Worm (Caenorhabditis elegans) whole organism, L2 larva: Measurements from ENCODE around the gene drr-1.

Experiments
- C34F6.9 ChIP-seq: fragments of 150-350 bp; optimal IDR thresholded peaks from 2 replicates; lab custom pipeline; 2014; ENCODE audit warnings: missing biosample characterization, missing genetic modification characterization
- F13H6.1 ChIP-seq: sonication (generic microtip); optimal IDR thresholded peaks from 2 replicates; lab custom pipeline; 2016; ENCODE audit warnings: missing genetic modification characterization, missing compliant biosample characterization
- R02D3.7 ChIP-seq: fragments of 150-350 bp; optimal IDR thresholded peaks from 2 replicates; lab custom pipeline; 2014; ENCODE audit warnings: missing biosample characterization, missing genetic modification characterization
- Y55F3AM.14 ChIP-seq: fragments of 200-800 bp; sonication (Bioruptor generic); optimal IDR thresholded peaks from 2 replicates; lab custom pipeline; 2018; ENCODE audit warnings: mild to moderate bottlenecking, missing genetic modification characterization, missing compliant biosample characterization
- ZK546.5 ChIP-seq: sonication (generic microtip); optimal IDR thresholded peaks from 2 replicates; lab custom pipeline; 2017; ENCODE audit warnings: missing biosample characterization, missing genetic modification characterization
- alr-1 ChIP-seq: fragments of 150-350 bp; optimal IDR thresholded peaks from 2 replicates; lab custom pipeline; 2014; ENCODE audit warnings: missing biosample characterization, missing genetic modification characterization
- aly-2 ChIP-seq: fragments of 150-350 bp; optimal IDR thresholded peaks from 2 replicates; lab custom pipeline; 2014; ENCODE audit warnings: missing biosample characterization, missing genetic modification characterization
- ama-1 ChIP-seq: fragments of 150-350 bp; optimal IDR thresholded peaks from 2 replicates; lab custom pipeline; 2018; ENCODE audit warnings: inconsistent platforms
- blmp-1 ChIP-seq: sonication (generic microtip); optimal IDR thresholded peaks from 2 replicates; lab custom pipeline; 2017; ENCODE audit warnings: missing genetic modification characterization, mild to moderate bottlenecking, missing compliant biosample characterization, antibody characterized with exemption, moderate library complexity; ENCODE audit not compliant: insufficient read depth
- ceh-16 ChIP-seq: fragments of 150-350 bp; optimal IDR thresholded peaks from 2 replicates; lab custom pipeline; 2014; ENCODE audit warnings: missing biosample characterization, missing genetic modification characterization
- ceh-82 ChIP-seq: fragments of 150-350 bp; optimal IDR thresholded peaks from 2 replicates; lab custom pipeline; 2014; ENCODE audit warnings: missing biosample characterization, missing genetic modification characterization
- crh-2 ChIP-seq: sonication (generic microtip); optimal IDR thresholded peaks from 2 replicates; lab custom pipeline; 2017; ENCODE audit warnings: missing biosample characterization, missing genetic modification characterization
- dmd-4 ChIP-seq: sonication (generic microtip); optimal IDR thresholded peaks from 2 replicates; lab custom pipeline; 2017; ENCODE audit warnings: missing biosample characterization, missing genetic modification characterization
- egl-27 ChIP-seq: sonication (generic microtip); optimal IDR thresholded peaks from 3 replicates; lab custom pipeline; 2017; ENCODE audit warnings: missing biosample characterization, missing genetic modification reagents, missing genetic modification characterization
- elt-1 ChIP-seq: fragments of 150-350 bp; optimal IDR thresholded peaks from 2 replicates; lab custom pipeline; 2014; ENCODE audit warnings: missing biosample characterization, missing genetic modification characterization
- elt-3 ChIP-seq: sonication (generic microtip); optimal IDR thresholded peaks from 2 replicates; lab custom pipeline; 2017; ENCODE audit warnings: missing biosample characterization, missing genetic modification characterization
- fos-1 ChIP-seq: fragments of 150-350 bp; optimal IDR thresholded peaks from 2 replicates; lab custom pipeline; 2014; ENCODE audit warnings: missing biosample characterization, missing genetic modification characterization
- gmeb-1 ChIP-seq: fragments of 150-350 bp; optimal IDR thresholded peaks from 2 replicates; lab custom pipeline; 2014; ENCODE audit warnings: missing biosample characterization, missing genetic modification characterization
- lin-11 ChIP-seq: fragments of 150-350 bp; sonication (generic microtip); optimal IDR thresholded peaks from 2 replicates; lab custom pipeline; 2014; ENCODE audit warnings: missing biosample characterization, missing genetic modification characterization, inconsistent platforms, mixed read lengths
- lin-13 ChIP-seq: fragments of 150-350 bp; optimal IDR thresholded peaks from 2 replicates; lab custom pipeline; 2014; ENCODE audit warnings: missing biosample characterization, missing genetic modification reagents, missing genetic modification characterization
- lin-39 ChIP-seq: fragments of 150-350 bp; optimal IDR thresholded peaks from 2 replicates; lab custom pipeline; 2014; ENCODE audit warnings: missing biosample characterization, missing genetic modification reagents, missing genetic modification characterization
- lsy-2 ChIP-seq, 2 experiments: fragments of 150-350 bp in 1 of 2; sonication (generic microtip) in 1 of 2; optimal IDR thresholded peaks; 2 replicates each; lab custom pipeline; 2014 to 2017; ENCODE audit warnings: missing biosample characterization in 2 of 2, missing genetic modification characterization in 2 of 2
- mab-5 ChIP-seq: fragments of 150-350 bp; optimal IDR thresholded peaks from 2 replicates; lab custom pipeline; 2014; ENCODE audit warnings: missing biosample characterization, missing genetic modification characterization
- mbf-1 ChIP-seq: sonication (generic microtip); optimal IDR thresholded peaks from 2 replicates; lab custom pipeline; 2017; ENCODE audit warnings: missing biosample characterization, missing genetic modification characterization
- mdl-1 ChIP-seq, 2 experiments: fragments of 150-350 bp in 1 of 2; sonication (generic microtip) in 1 of 2; optimal IDR thresholded peaks; 2 replicates each; lab custom pipeline; 2017; ENCODE audit warnings: missing biosample characterization in 2 of 2, missing genetic modification characterization in 2 of 2
- nhr-10 ChIP-seq: sonication (generic microtip); optimal IDR thresholded peaks from 2 replicates; lab custom pipeline; 2017; ENCODE audit warnings: missing biosample characterization, missing genetic modification characterization
- nhr-11 ChIP-seq: fragments of 150-350 bp; optimal IDR thresholded peaks from 2 replicates; lab custom pipeline; 2014; ENCODE audit warnings: missing biosample characterization, missing genetic modification characterization
- nhr-12 ChIP-seq: fragments of 150-350 bp; optimal IDR thresholded peaks from 2 replicates; lab custom pipeline; 2014; ENCODE audit warnings: missing biosample characterization, missing genetic modification characterization
- nhr-129 ChIP-seq: fragments of 150-350 bp; optimal IDR thresholded peaks from 2 replicates; lab custom pipeline; 2014; ENCODE audit warnings: missing biosample characterization, missing genetic modification characterization
- nhr-21 ChIP-seq: fragments of 150-350 bp; optimal IDR thresholded peaks from 2 replicates; lab custom pipeline; 2014; ENCODE audit warnings: missing biosample characterization, missing genetic modification characterization
- nhr-23 ChIP-seq: fragments of 150-350 bp; optimal IDR thresholded peaks from 2 replicates; lab custom pipeline; 2014; ENCODE audit warnings: missing biosample characterization, missing genetic modification reagents, missing genetic modification characterization
- nhr-237 ChIP-seq: fragments of 150-350 bp; optimal IDR thresholded peaks from 2 replicates; lab custom pipeline; 2014; ENCODE audit warnings: missing biosample characterization, missing genetic modification characterization
- nhr-25 ChIP-seq: fragments of 150-350 bp; sonication (generic microtip); optimal IDR thresholded peaks from 3 replicates; lab custom pipeline; 2014; ENCODE audit warnings: missing biosample characterization, missing genetic modification characterization
- nhr-6 ChIP-seq: fragments of 150-350 bp; optimal IDR thresholded peaks from 2 replicates; lab custom pipeline; 2014; ENCODE audit warnings: missing biosample characterization, missing genetic modification characterization
- nhr-77 ChIP-seq: fragments of 150-350 bp; optimal IDR thresholded peaks from 2 replicates; lab custom pipeline; 2014; ENCODE audit warnings: missing biosample characterization, missing genetic modification characterization
- peb-1 ChIP-seq: fragments of 150-350 bp; optimal IDR thresholded peaks from 2 replicates; lab custom pipeline; 2014; ENCODE audit warnings: missing biosample characterization, missing genetic modification characterization
- sem-4 ChIP-seq: fragments of 150-350 bp; optimal IDR thresholded peaks from 2 replicates; lab custom pipeline; 2014; ENCODE audit warnings: missing biosample characterization, missing genetic modification reagents, missing genetic modification characterization
- skn-1 ChIP-seq: sonication (generic microtip); optimal IDR thresholded peaks from 2 replicates; lab custom pipeline; 2017; ENCODE audit warnings: missing biosample characterization, missing genetic modification characterization
- sma-3 ChIP-seq: sonication (generic microtip); optimal IDR thresholded peaks from 2 replicates; lab custom pipeline; 2016; ENCODE audit warnings: missing genetic modification reagents, missing genetic modification characterization, missing compliant biosample characterization
- sma-9 ChIP-seq, 2 experiments: fragments of 150-350 bp in 1 of 2; sonication (generic microtip) in 1 of 2; optimal IDR thresholded peaks; 2 replicates each; lab custom pipeline; 2014 to 2016; ENCODE audit warnings: missing genetic modification characterization in 2 of 2, mild to moderate bottlenecking in 1 of 2, missing biosample characterization in 1 of 2, missing compliant biosample characterization in 1 of 2, missing genetic modification reagents in 1 of 2, moderate library complexity in 1 of 2
- snpc-4 ChIP-seq: fragments of 150-350 bp; optimal IDR thresholded peaks from 2 replicates; lab custom pipeline; 2014; ENCODE audit warnings: missing biosample characterization, missing genetic modification characterization
- unc-39 ChIP-seq: fragments of 150-350 bp; optimal IDR thresholded peaks from 2 replicates; lab custom pipeline; 2014; ENCODE audit warnings: missing biosample characterization, missing genetic modification characterization
- unc-55 ChIP-seq: fragments of 150-350 bp; sonication (generic microtip); optimal IDR thresholded peaks from 3 replicates; lab custom pipeline; 2014; ENCODE audit warnings: missing biosample characterization, missing genetic modification reagents, missing genetic modification characterization
- unc-62 ChIP-seq: fragments of 150-350 bp; optimal IDR thresholded peaks from 2 replicates; lab custom pipeline; 2014; ENCODE audit warnings: missing biosample characterization, missing genetic modification reagents, missing genetic modification characterization
- zag-1 ChIP-seq: fragments of 150-350 bp; optimal IDR thresholded peaks from 2 replicates; lab custom pipeline; 2014; ENCODE audit warnings: missing biosample characterization, missing genetic modification characterization
- ztf-1 ChIP-seq: fragments of 200-800 bp; sonication (Bioruptor generic); conservative IDR thresholded peaks from 2 replicates; pipeline ENCODE4 v1.3.6; 2022; ENCODE audit warnings: missing genetic modification characterization, missing compliant biosample characterization
- ztf-11 ChIP-seq: sonication (generic microtip); optimal IDR thresholded peaks from 2 replicates; lab custom pipeline; 2017; ENCODE audit warnings: missing biosample characterization, missing genetic modification characterization
- ztf-4 ChIP-seq: fragments of 150-350 bp; optimal IDR thresholded peaks from 2 replicates; lab custom pipeline; 2014; ENCODE audit warnings: missing biosample characterization, missing genetic modification characterization

Gene drr-1

DNA sequence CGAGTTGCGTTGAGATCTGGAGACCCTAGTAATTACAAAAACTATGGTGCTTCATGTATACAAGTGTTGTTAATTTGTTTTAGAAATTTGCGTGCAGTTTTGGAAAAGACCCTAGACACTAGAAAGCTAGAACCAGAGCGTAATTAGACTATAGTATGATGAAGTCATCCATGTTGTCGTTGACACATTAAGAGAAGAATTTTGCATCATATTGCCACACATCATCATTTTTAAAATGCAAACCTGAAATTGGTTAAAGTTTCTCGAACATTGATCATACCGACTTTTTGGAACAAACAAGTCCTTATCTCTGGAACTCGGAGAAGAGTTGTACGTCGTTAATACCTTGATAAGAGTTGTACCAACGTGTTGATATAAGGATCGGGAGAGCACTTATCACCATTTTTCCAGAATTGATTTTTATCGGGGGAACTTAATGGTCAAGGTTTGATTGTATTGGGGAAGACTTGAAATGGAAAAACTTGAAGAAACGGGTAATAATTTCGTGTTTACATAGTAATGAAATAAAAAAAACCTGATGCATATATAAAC lies 27.8 kb downstream of the drr-1 start:
- TF ChIP-seq ztf-4 (no peak), fos-1 (peak; percentile 86), C34F6.9 (tag; lab: Kevin White, UChicago) (no peak), dmd-4 (no peak), nhr-23 (no peak), mab-5 (tag; lab: Kevin White, UChicago) (no peak), egl-27 (no peak), nhr-6 (no peak), ZK546.5 (no peak), sem-4 (tag; lab: Kevin White, UChicago) (no peak), nhr-10 (tag; lab: Kevin White, UChicago) (no peak), unc-39 (tag; lab: Kevin White, UChicago) (no peak), elt-3 (tag; lab: Kevin White, UChicago) (no peak), sma-3 (GFP tag; lab: Kevin White, UChicago) (peak; percentile 32), skn-1 (tag; lab: Kevin White, UChicago) (no peak), R02D3.7 (tag; lab: Kevin White, UChicago) (no peak), unc-62 (no peak), lin-39 (tag; lab: Kevin White, UChicago) (no peak), lsy-2 (tag; optimal IDR thresholded peaks at IDR 0.05; lab: Kevin White, UChicago) (no peak), nhr-25 (tag; lab: Kevin White, UChicago) (no peak), ceh-16 (tag; lab: Kevin White, UChicago) (no peak), blmp-1 (tag; lab: Kevin White, UChicago) (no peak), unc-55 (GFP tag; lab: Kevin White, UChicago) (no peak), gmeb-1 (tag; lab: Kevin White, UChicago) (no peak), lin-13 (no peak), snpc-4 (no peak), ztf-11 (tag; lab: Kevin White, UChicago) (no peak), nhr-21 (no peak), nhr-129 (tag; lab: Kevin White, UChicago) (peak; percentile 54), Y55F3AM.14 (no peak), elt-1 (no peak), ztf-1 (no peak), aly-2 (tag; lab: Kevin White, UChicago) (no peak), nhr-77 (tag; lab: Kevin White, UChicago) (no peak), alr-1 (no peak), mdl-1 (tag; optimal IDR thresholded peaks at IDR 0.05; lab: Kevin White, UChicago) (no peak), mbf-1 (no peak), nhr-11 (tag; lab: Kevin White, UChicago) (no peak), zag-1 (no peak), peb-1 (no peak), crh-2 (peak; percentile 69), nhr-12 (tag; lab: Kevin White, UChicago) (no peak), ama-1 (lab: Kevin White, UChicago) (no peak), nhr-237 (tag; lab: Kevin White, UChicago) (no peak), lin-11 (tag; lab: Kevin White, UChicago) (no peak), F13H6.1 (peak; percentile 18), sma-9 (GFP tag; optimal IDR thresholded peaks at IDR 0.05; lab: Kevin White, UChicago) (peak; percentile 92), sma-9 (tag; optimal IDR thresholded peaks at IDR 0.05; lab: Kevin White, UChicago) (no peak), ceh-82 (no peak)
